ENCODE assay signal across 4 worm cellular contexts in the genomic region with DNA sequence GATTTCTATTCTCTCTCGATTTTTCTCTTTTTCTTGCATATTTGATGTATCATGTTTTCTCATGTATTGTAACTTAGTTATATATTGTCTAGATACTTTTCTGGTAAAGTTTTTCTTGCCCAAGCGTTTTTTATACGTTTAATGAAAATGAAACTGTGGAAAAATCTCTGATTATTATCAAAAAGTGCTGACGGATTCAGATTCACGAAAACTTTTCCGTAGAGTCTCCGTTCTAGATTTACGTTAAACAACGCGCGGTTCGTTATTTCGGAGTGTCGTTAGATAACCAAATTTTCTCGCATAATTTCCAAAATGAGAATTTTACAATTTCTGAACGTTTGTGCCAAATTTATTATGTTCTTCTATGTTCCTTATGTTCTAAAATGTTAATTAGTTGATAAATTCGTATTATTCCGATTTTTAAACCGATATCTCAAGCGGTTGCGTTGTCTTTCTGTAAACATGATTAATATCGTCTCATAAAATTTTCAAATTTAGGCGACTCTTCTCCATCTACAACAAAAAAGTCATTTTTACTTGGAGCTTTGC.
TF ChIP-seq lines count a peak whose summit lies in the region.

Gene ptp-2 (plus strand): TSS at position 499 of the 549 bp plus-strand sequence.

TF ChIP-seq in whole organism, L1 larva, 84 proteins besides CTCF, POLR2A, EP300 and RAD21 (continued from another document and continues in another):
- peak; percentile 34 for TF ChIP-seq irx-1 (tag; optimal IDR thresholded peaks at IDR 0.05; lab: Kevin White, UChicago)
- TF ChIP-seq hlh-4 (tag; optimal IDR thresholded peaks at IDR 0.05; lab: Kevin White, UChicago) = no peak
- TF ChIP-seq C04F5.9 (tag; optimal IDR thresholded peaks at IDR 0.05; lab: Kevin White, UChicago) = no peak
- no peak for TF ChIP-seq fkh-10 (GFP tag; optimal IDR thresholded peaks at IDR 0.05; lab: Kevin White, UChicago)
- TF ChIP-seq nhr-76 (tag; optimal IDR thresholded peaks at IDR 0.05; lab: Kevin White, UChicago) = no peak
- no peak for TF ChIP-seq isw-1 (GFP tag; IDR thresholded peaks at IDR 0.05; lab: Robert Waterston, UW)
- TF ChIP-seq nhr-84 (tag; optimal IDR thresholded peaks at IDR 0.05; lab: Kevin White, UChicago) = no peak
- TF ChIP-seq ama-1 (optimal IDR thresholded peaks at IDR 0.05; lab: Kevin White, UChicago) = no peak
- no peak for TF ChIP-seq lin-13 (GFP tag; optimal IDR thresholded peaks at IDR 0.05; lab: Kevin White, UChicago)
- TF ChIP-seq hpl-2 (GFP tag; optimal IDR thresholded peaks at IDR 0.05; lab: Kevin White, UChicago) = no peak
- no peak for TF ChIP-seq nhr-28 (tag; optimal IDR thresholded peaks at IDR 0.05; lab: Kevin White, UChicago)
- TF ChIP-seq nhr-90 (tag; optimal IDR thresholded peaks at IDR 0.05; lab: Kevin White, UChicago; ENCODE audit: poor library complexity) = no peak
- TF ChIP-seq nhr-12 (tag; optimal IDR thresholded peaks at IDR 0.05; lab: Kevin White, UChicago) = no peak
- peak; percentile 41 for TF ChIP-seq blmp-1 (tag; optimal IDR thresholded peaks at IDR 0.05; lab: Kevin White, UChicago)
- peak; percentile 12 for TF ChIP-seq egl-13 (tag; optimal IDR thresholded peaks at IDR 0.05; lab: Kevin White, UChicago)
- no peak for TF ChIP-seq grh-1 (GFP tag; IDR thresholded peaks at IDR 0.05; lab: Robert Waterston, UW)
- TF ChIP-seq nhr-19 (GFP tag; conservative IDR thresholded peaks at IDR 0.05; lab: Robert Waterston, UW) = no peak
- TF ChIP-seq efl-3 (GFP tag; optimal IDR thresholded peaks at IDR 0.05; lab: Kevin White, UChicago) = no peak
- no peak for TF ChIP-seq ces-1 (GFP tag; optimal IDR thresholded peaks at IDR 0.05; lab: Kevin White, UChicago)
- TF ChIP-seq unc-130 (tag; optimal IDR thresholded peaks at IDR 0.05; lab: Kevin White, UChicago) = no peak
- no peak for TF ChIP-seq nhr-237 (tag; optimal IDR thresholded peaks at IDR 0.05; lab: Kevin White, UChicago)
- TF ChIP-seq aha-1 (tag; optimal IDR thresholded peaks at IDR 0.05; lab: Kevin White, UChicago) = no peak
- peak; percentile 27 to 57 for TF ChIP-seq lin-35 (GFP tag; optimal IDR thresholded peaks at IDR 0.05; lab: Kevin White, UChicago)
- no peak for TF ChIP-seq alr-1 (tag; optimal IDR thresholded peaks at IDR 0.05; lab: Kevin White, UChicago; ENCODE audit: borderline replicate concordance)
- peak; percentile 30 for TF ChIP-seq C16A3.4 (tag; optimal IDR thresholded peaks at IDR 0.05; lab: Kevin White, UChicago)
- TF ChIP-seq unc-98 (GFP tag; IDR thresholded peaks at IDR 0.05; lab: Robert Waterston, UW) = no peak
- TF ChIP-seq elt-2 (tag; optimal IDR thresholded peaks at IDR 0.05; lab: Kevin White, UChicago) = no peak
- TF ChIP-seq hlh-17 (GFP tag; optimal IDR thresholded peaks at IDR 0.05; lab: Kevin White, UChicago; ENCODE audit: borderline replicate concordance) = no peak
- TF ChIP-seq tlp-1 (tag; optimal IDR thresholded peaks at IDR 0.05; lab: Kevin White, UChicago) = no peak
- TF ChIP-seq dpl-1 (GFP tag; optimal IDR thresholded peaks at IDR 0.05; lab: Kevin White, UChicago) = peak; percentile 16 to 62 (median 41)
- TF ChIP-seq jun-1 (tag; optimal IDR thresholded peaks at IDR 0.05; lab: Kevin White, UChicago) = no peak
- TF ChIP-seq ceh-90 (tag; optimal IDR thresholded peaks at IDR 0.05; lab: Kevin White, UChicago) = no peak

TF ChIP-seq in whole organism, L2 larva, 48 proteins besides CTCF, POLR2A, EP300 and RAD21 (continued from another document):
- TF ChIP-seq gmeb-1 (tag; optimal IDR thresholded peaks at IDR 0.05; lab: Kevin White, UChicago) (peak; percentile 25), unc-55 (GFP tag; optimal IDR thresholded peaks at IDR 0.05; lab: Kevin White, UChicago) (peak; percentile 48), unc-62 (GFP tag; optimal IDR thresholded peaks at IDR 0.05; lab: Kevin White, UChicago) (no peak), blmp-1 (tag; optimal IDR thresholded peaks at IDR 0.05; lab: Kevin White, UChicago; ENCODE audit: insufficient read depth) (no peak)

TF ChIP-seq in whole organism, L3 larva, 47 proteins besides CTCF, POLR2A, EP300 and RAD21 (continued from another document):
- TF ChIP-seq jun-1 (tag; optimal IDR thresholded peaks at IDR 0.05; lab: Kevin White, UChicago) (no peak), nfya-1 (tag; optimal IDR thresholded peaks at IDR 0.05; lab: Kevin White, UChicago; ENCODE audit: insufficient read depth) (peak; percentile 47), nhr-43 (tag; optimal IDR thresholded peaks at IDR 0.05; lab: Kevin White, UChicago; ENCODE audit: poor library complexity, severe bottlenecking) (peak; percentile 33), hmg-11 (tag; optimal IDR thresholded peaks at IDR 0.05; lab: Kevin White, UChicago) (peak; percentile 11), fos-1 (tag; optimal IDR thresholded peaks at IDR 0.05; lab: Kevin White, UChicago) (no peak), aly-2 (tag; optimal IDR thresholded peaks at IDR 0.05; lab: Kevin White, UChicago) (no peak), daf-12 (tag; optimal IDR thresholded peaks at IDR 0.05; lab: Kevin White, UChicago) (no peak), nhr-28 (tag; optimal IDR thresholded peaks at IDR 0.05; lab: Kevin White, UChicago) (no peak), lin-15B (tag; optimal IDR thresholded peaks at IDR 0.05; lab: Kevin White, UChicago) (peak; percentile 43), pha-4 (tag; optimal IDR thresholded peaks at IDR 0.05; lab: Kevin White, UChicago) (peak; percentile 51), ama-1 (optimal IDR thresholded peaks at IDR 0.05; lab: Kevin White, UChicago) (no peak), unc-62 (GFP tag; optimal IDR thresholded peaks at IDR 0.05; lab: Kevin White, UChicago) (no peak), unc-39 (tag; optimal IDR thresholded peaks at IDR 0.05; lab: Kevin White, UChicago) (no peak)

TF ChIP-seq in whole organism, L4 larva, 104 proteins besides CTCF, POLR2A, EP300 and RAD21 (continued from another document):
- TF ChIP-seq dmd-9 (GFP tag; IDR thresholded peaks at IDR 0.05; lab: Robert Waterston, UW) (no peak), mep-1 (tag; optimal IDR thresholded peaks at IDR 0.05; lab: Kevin White, UChicago) (peak; percentile 61), daf-8 (GFP tag; IDR thresholded peaks at IDR 0.05; lab: Robert Waterston, UW) (no peak), nhr-6 (tag; optimal IDR thresholded peaks at IDR 0.05; lab: Kevin White, UChicago) (no peak), php-3 (GFP tag; IDR thresholded peaks at IDR 0.05; lab: Robert Waterston, UW) (no peak), lsy-2 (tag; optimal IDR thresholded peaks at IDR 0.05; lab: Kevin White, UChicago) (peak in 1 of 2 experiments; percentile 64), daf-16 (GFP tag; optimal IDR thresholded peaks at IDR 0.05; lab: Kevin White, UChicago) (no peak), daf-16 (tag; optimal IDR thresholded peaks at IDR 0.05; lab: Kevin White, UChicago) (peak; percentile 1), attf-4 (tag; optimal IDR thresholded peaks at IDR 0.05; lab: Kevin White, UChicago) (no peak), ceh-44 (GFP tag; IDR thresholded peaks at IDR 0.05; lab: Robert Waterston, UW) (no peak), Y75B8A.6 (GFP tag; IDR thresholded peaks at IDR 0.05; lab: Robert Waterston, UW) (no peak), set-16 (GFP tag; IDR thresholded peaks at IDR 0.05; lab: Robert Waterston, UW) (no peak), madf-5 (GFP tag; IDR thresholded peaks at IDR 0.05; lab: Robert Waterston, UW) (no peak), R02D3.7 (tag; optimal IDR thresholded peaks at IDR 0.05; lab: Kevin White, UChicago) (peak; percentile 25), dmd-6 (GFP tag; IDR thresholded peaks at IDR 0.05; lab: Robert Waterston, UW) (no peak), mxl-2 (GFP tag; conservative IDR thresholded peaks at IDR 0.05; lab: Robert Waterston, UW) (no peak), snpc-1.2 (GFP tag; IDR thresholded peaks at IDR 0.05; lab: Robert Waterston, UW) (no peak), unc-39 (tag; optimal IDR thresholded peaks at IDR 0.05; lab: Kevin White, UChicago) (no peak), lir-3 (tag; optimal IDR thresholded peaks at IDR 0.05; lab: Kevin White, UChicago) (no peak), pha-4 (GFP tag; IDR thresholded peaks at IDR 0.05; lab: Robert Waterston, UW) (no peak), pha-4 (tag; optimal IDR thresholded peaks at IDR 0.05; lab: Kevin White, UChicago) (no peak), T26A8.4 (GFP tag; IDR thresholded peaks at IDR 0.05; lab: Robert Waterston, UW) (no peak), ceh-28 (tag; optimal IDR thresholded peaks at IDR 0.05; lab: Kevin White, UChicago) (no peak), T20F7.1 (GFP tag; optimal IDR thresholded peaks at IDR 0.05; lab: Kevin White, UChicago) (peak; percentile 96), nhr-42 (GFP tag; IDR thresholded peaks at IDR 0.05; lab: Robert Waterston, UW) (no peak), lin-38 (GFP tag; IDR thresholded peaks at IDR 0.05; lab: Robert Waterston, UW) (peak; percentile 45; the same call in 1 of the 2 replicates), nhr-41 (GFP tag; IDR thresholded peaks at IDR 0.05; lab: Robert Waterston, UW) (no peak), hif-1 (tag; optimal IDR thresholded peaks at IDR 0.05; lab: Kevin White, UChicago) (peak in 1 of 2 experiments; percentile 27), tra-1 (GFP tag; IDR thresholded peaks at IDR 0.05; lab: Robert Waterston, UW) (no peak), mxl-3 (GFP tag; optimal IDR thresholded peaks at IDR 0.05; lab: Kevin White, UChicago) (no peak), duxl-1 (tag; optimal IDR thresholded peaks at IDR 0.05; lab: Kevin White, UChicago; ENCODE audit: poor library complexity) (no peak), sdz-12 (GFP tag; optimal IDR thresholded peaks at IDR 0.05; lab: Kevin White, UChicago) (no peak), dve-1 (tag; optimal IDR thresholded peaks at IDR 0.05; lab: Kevin White, UChicago; ENCODE audit: insufficient read depth) (peak; percentile 11), ama-1 (optimal IDR thresholded peaks at IDR 0.05; lab: Kevin White, UChicago) (peak; percentile 5)
